Fruit fly (Drosophila melanogaster): ENCODE data around the gene mex1.

The mex1 gene

dm6 chr3L:15563058-15563850 lies 43.9 kb upstream of the mex1 start, which contains the start of the genes CG7739 and SCCRO (continued):
- TF ChIP-seq slbo (GFP tag; IDR thresholded peaks at IDR 0.05), result peak; percentile 86
- TF ChIP-seq jumu (GFP tag; optimal IDR thresholded peaks at IDR 0.05), result peak; percentile 32
- peak; percentile 54; the same call in 1 of the 2 replicates for TF ChIP-seq stc (GFP tag; IDR thresholded peaks at IDR 0.05)
- TF ChIP-seq CG14050 (GFP tag; IDR thresholded peaks at IDR 0.05), result peak; percentile 28; the same call in 1 of the 3 replicates
- peak; percentile 59 for TF ChIP-seq unc-4 (GFP tag; IDR thresholded peaks at IDR 0.05; ENCODE audit: partially characterized antibody)
- TF ChIP-seq grn (GFP tag; optimal IDR thresholded peaks at IDR 0.05), result no peak
- peak; percentile 47 for TF ChIP-seq CG7786 (GFP tag; optimal IDR thresholded peaks at IDR 0.05)
- TF ChIP-seq CG13123 (GFP tag; optimal IDR thresholded peaks at IDR 0.05), result no peak
- peak; percentile 83 for TF ChIP-seq Dref (GFP tag; IDR thresholded peaks at IDR 0.05)
- peak; percentile 56; the same call in 1 of the 3 replicates for TF ChIP-seq CG2889 (GFP tag; IDR thresholded peaks at IDR 0.05)
- TF ChIP-seq Hsf (GFP tag; optimal IDR thresholded peaks at IDR 0.05), result peak; percentile 0
- TF ChIP-seq Tbp (GFP tag; optimal IDR thresholded peaks at IDR 0.05), result no peak
- peak; percentile 22 to 23 for TF ChIP-seq dpn (GFP tag; optimal IDR thresholded peaks at IDR 0.05)
- no peak for TF ChIP-seq NK7.1 (GFP tag; optimal IDR thresholded peaks at IDR 0.05)
- no peak for TF ChIP-seq CG8281 (tag; optimal IDR thresholded peaks at IDR 0.05)
- TF ChIP-seq Hand (GFP tag; optimal IDR thresholded peaks at IDR 0.05), result peak; percentile 4
- peak; percentile 76 for TF ChIP-seq CG13287 (GFP tag; IDR thresholded peaks at IDR 0.05; ENCODE audit: partially characterized antibody)
- peak; percentile 66 for TF ChIP-seq row (GFP tag; IDR thresholded peaks at IDR 0.05)
- peak; percentile 10 for TF ChIP-seq gcm (GFP tag; optimal IDR thresholded peaks at IDR 0.05)
- TF ChIP-seq zen (tag; optimal IDR thresholded peaks at IDR 0.05), result peak; percentile 54
- TF ChIP-seq CG10543 (GFP tag; optimal IDR thresholded peaks at IDR 0.05), result peak; percentile 50
- TF ChIP-seq CG10462 (GFP tag; optimal IDR thresholded peaks at IDR 0.05), result no peak
- TF ChIP-seq wor (GFP tag; IDR thresholded peaks at IDR 0.05), result no peak
- TF ChIP-seq CG18764 (GFP tag; optimal IDR thresholded peaks at IDR 0.05), result peak; percentile 36
- TF ChIP-seq CG8924 (tag; optimal IDR thresholded peaks at IDR 0.05), result peak; percentile 70
- TF ChIP-seq Lpt (GFP tag; optimal IDR thresholded peaks at IDR 0.05), result no peak
- peak; percentile 74 for TF ChIP-seq CoRest (tag; optimal IDR thresholded peaks at IDR 0.05)
- peak; percentile 50 for TF ChIP-seq trem (tag; optimal IDR thresholded peaks at IDR 0.05)
- no peak for TF ChIP-seq HLH54F (GFP tag; optimal IDR thresholded peaks at IDR 0.05)
- peak; percentile 52 for TF ChIP-seq CG15601 (tag; optimal IDR thresholded peaks at IDR 0.05)
- peak; percentile 5 for TF ChIP-seq nerfin-1 (tag; optimal IDR thresholded peaks at IDR 0.05)
- TF ChIP-seq Hr3 (GFP tag; optimal IDR thresholded peaks at IDR 0.05), result peak; percentile 48
- no peak for TF ChIP-seq CG6654 (GFP tag; optimal IDR thresholded peaks at IDR 0.05)
- no peak for TF ChIP-seq CG33557 (GFP tag; optimal IDR thresholded peaks at IDR 0.05)
- no peak for TF ChIP-seq Mrtf (GFP tag; IDR thresholded peaks at IDR 0.05)
- TF ChIP-seq CG11085 (GFP tag; IDR thresholded peaks at IDR 0.05), result peak; percentile 66
- TF ChIP-seq PHDP (tag; optimal IDR thresholded peaks at IDR 0.05), result peak; percentile 64
- no peak for TF ChIP-seq dimm (GFP tag; IDR thresholded peaks at IDR 0.05)
- no peak for TF ChIP-seq dmrt99B (tag; optimal IDR thresholded peaks at IDR 0.05)
- peak; percentile 25 for TF ChIP-seq exex (tag; optimal IDR thresholded peaks at IDR 0.05)
- TF ChIP-seq Hr78 (GFP tag; optimal IDR thresholded peaks at IDR 0.05), result no peak
- TF ChIP-seq CG2712 (tag; optimal IDR thresholded peaks at IDR 0.05), result peak; percentile 78
- TF ChIP-seq CG34422 (GFP tag; IDR thresholded peaks at IDR 0.05), result peak; percentile 72; the same call in 2 of the 3 replicates
- peak; percentile 64; the same call in 2 of the 3 replicates for TF ChIP-seq zfh1 (GFP tag; IDR thresholded peaks at IDR 0.05)
- TF ChIP-seq CG2202 (tag; optimal IDR thresholded peaks at IDR 0.05), result no peak
- no peak for TF ChIP-seq CG2129 (GFP tag; IDR thresholded peaks at IDR 0.05; ENCODE audit: partially characterized antibody)
- no peak for TF ChIP-seq CG10321 (GFP tag; IDR thresholded peaks at IDR 0.05)
- no peak for TF ChIP-seq bab2 (GFP tag; optimal IDR thresholded peaks at IDR 0.05)
- peak; percentile 49 for TF ChIP-seq chn (GFP tag; optimal IDR thresholded peaks at IDR 0.05)

All from whole organism, embryonic.